Fruit fly (Drosophila melanogaster) whole organism, embryonic: ENCODE data around the gene RpS28a.

ENCODE experiments used
- Asciz ChIP-seq: fragments of 200-800 bp; sonication (Bioruptor generic); optimal IDR thresholded peaks from 2 replicates; lab custom pipeline; 2017; ENCODE audit warnings: missing biosample characterization, mild to moderate bottlenecking, missing genetic modification characterization, missing genetic modification reagents
- Atf-2 ChIP-seq: fragments of 200-800 bp; sonication (Bioruptor generic); optimal IDR thresholded peaks from 2 replicates; lab custom pipeline; 2016; ENCODE audit warnings: missing biosample characterization, missing genetic modification characterization
- CG11456 ChIP-seq: fragments of 200-800 bp; sonication (Bioruptor generic); IDR thresholded peaks from 3 replicates; pipeline ENCODE4 v1.3.6; 2022; ENCODE audit warnings: missing biosample characterization, missing genetic modification characterization
- CG11695 ChIP-seq: fragments of 200-800 bp; sonication (Bioruptor generic); IDR thresholded peaks from 3 replicates; pipeline ENCODE4 v1.3.6; 2022; ENCODE audit warnings: missing biosample characterization, missing genetic modification characterization
- CG14667 ChIP-seq: fragments of 200-800 bp; sonication (Bioruptor generic); IDR thresholded peaks from 2 replicates; pipeline ENCODE4 v1.3.6; 2022; ENCODE audit warnings: missing biosample characterization, missing genetic modification characterization
- CG15479 ChIP-seq: fragments of 200-800 bp; sonication (Bioruptor generic); optimal IDR thresholded peaks from 3 replicates; lab custom pipeline; 2019; ENCODE audit warnings: missing biosample characterization, mild to moderate bottlenecking, missing genetic modification characterization, moderate library complexity
- CG16815 ChIP-seq: fragments of 200-800 bp; sonication (Bioruptor generic); optimal IDR thresholded peaks from 3 replicates; lab custom pipeline; 2017; ENCODE audit warnings: missing biosample characterization, mild to moderate bottlenecking, missing genetic modification characterization
- CG17385 ChIP-seq: fragments of 200-800 bp; sonication (Bioruptor generic); optimal IDR thresholded peaks from 3 replicates; lab custom pipeline; 2018; ENCODE audit warnings: missing biosample characterization, mild to moderate bottlenecking, missing genetic modification characterization
- CG17568 ChIP-seq: fragments of 200-800 bp; sonication (Bioruptor generic); optimal IDR thresholded peaks from 2 replicates; lab custom pipeline; 2018; ENCODE audit warnings: missing biosample characterization, mild to moderate bottlenecking, missing genetic modification characterization, moderate library complexity
- CG18476 ChIP-seq: fragments of 200-800 bp; sonication (Bioruptor generic); optimal IDR thresholded peaks from 2 replicates; lab custom pipeline; 2016; ENCODE audit warnings: missing biosample characterization, mild to moderate bottlenecking, missing genetic modification characterization
- CG2678 ChIP-seq: fragments of 200-800 bp; sonication (Bioruptor generic); optimal IDR thresholded peaks from 3 replicates; lab custom pipeline; 2019; ENCODE audit warnings: missing biosample characterization, mild to moderate bottlenecking, missing genetic modification characterization, moderate library complexity
- CG34224 ChIP-seq: fragments of 200-800 bp; sonication (Bioruptor generic); IDR thresholded peaks from 3 replicates; pipeline ENCODE4 v1.3.6; 2022; ENCODE audit warnings: missing biosample characterization, missing genetic modification characterization; ENCODE audit not compliant: partially characterized antibody
- CG6175 ChIP-seq: fragments of 200-800 bp; sonication (Bioruptor generic); IDR thresholded peaks from 3 replicates; pipeline ENCODE4 v1.3.6; 2022; ENCODE audit warnings: missing biosample characterization, missing genetic modification characterization
- CG6765 ChIP-seq: fragments of 200-800 bp; sonication (Bioruptor generic); optimal IDR thresholded peaks from 3 replicates; lab custom pipeline; 2017; ENCODE audit warnings: missing biosample characterization, mild to moderate bottlenecking, missing genetic modification characterization
- CG6791 ChIP-seq: fragments of 200-800 bp; sonication (Bioruptor generic); IDR thresholded peaks from 3 replicates; pipeline ENCODE4 v1.3.6; 2022; ENCODE audit warnings: missing biosample characterization, missing genetic modification characterization; ENCODE audit not compliant: partially characterized antibody
- CG7357 ChIP-seq: fragments of 200-800 bp; sonication (Bioruptor generic); IDR thresholded peaks from 3 replicates; pipeline ENCODE4 v1.3.6; 2022; ENCODE audit warnings: missing biosample characterization, missing genetic modification characterization
- CG7372 ChIP-seq: fragments of 200-800 bp; sonication (Bioruptor generic); IDR thresholded peaks from 2 replicates; pipeline ENCODE4 v1.3.6; 2022; ENCODE audit warnings: missing biosample characterization, missing genetic modification characterization
- CG7556 ChIP-seq: fragments of 200-800 bp; sonication (Bioruptor generic); optimal IDR thresholded peaks from 2 replicates; lab custom pipeline; 2017; ENCODE audit warnings: missing biosample characterization, mild to moderate bottlenecking, missing genetic modification characterization
- CG8281 ChIP-seq: fragments of 200-800 bp; sonication (Bioruptor generic); optimal IDR thresholded peaks from 2 replicates; lab custom pipeline; 2018; ENCODE audit warnings: missing biosample characterization, mild to moderate bottlenecking, missing genetic modification characterization, moderate library complexity
- CG9727 ChIP-seq: fragments of 200-800 bp; sonication (Bioruptor generic); optimal IDR thresholded peaks from 3 replicates; lab custom pipeline; 2017; ENCODE audit warnings: missing biosample characterization, mild to moderate bottlenecking, missing genetic modification characterization
- CG9797 ChIP-seq: fragments of 200-800 bp; sonication (Bioruptor generic); optimal IDR thresholded peaks from 3 replicates; lab custom pipeline; 2018; ENCODE audit warnings: missing biosample characterization, mild to moderate bottlenecking, missing genetic modification characterization
- Dp ChIP-seq: fragments of 200-800 bp; sonication (Bioruptor generic); optimal IDR thresholded peaks from 2 replicates; lab custom pipeline; 2018; ENCODE audit warnings: missing biosample characterization, mild to moderate bottlenecking, missing genetic modification characterization, moderate library complexity
- E2f1 ChIP-seq: fragments of 200-800 bp; sonication (Bioruptor generic); IDR thresholded peaks from 2 replicates; pipeline ENCODE4 v1.3.6; 2022; ENCODE audit warnings: missing biosample characterization, missing genetic modification characterization
- HLH4C ChIP-seq: fragments of 200-800 bp; sonication (Bioruptor generic); IDR thresholded peaks from 3 replicates; pipeline ENCODE4 v1.3.6; 2022; ENCODE audit warnings: missing biosample characterization, missing genetic modification characterization; ENCODE audit not compliant: partially characterized antibody
- Hr51 ChIP-seq, 2 experiments: fragments of 200-800 bp; sonication (Bioruptor generic); optimal IDR thresholded peaks; 2 replicates in 1 of 2; 3 replicates in 1 of 2; lab custom pipeline; 2016 to 2018; ENCODE audit warnings: missing biosample characterization in 2 of 2, missing genetic modification characterization in 2 of 2, mild to moderate bottlenecking in 1 of 2, moderate library complexity in 1 of 2
- Kr ChIP-seq: fragments of 200-800 bp; sonication (Bioruptor generic); optimal IDR thresholded peaks from 2 replicates; lab custom pipeline; 2017; ENCODE audit warnings: missing biosample characterization, mild to moderate bottlenecking, missing genetic modification characterization
- Sin3A ChIP-seq: fragments of >200 bp; optimal IDR thresholded peaks from 2 replicates; lab custom pipeline; 2018
- TFAM ChIP-seq: fragments of 200-800 bp; sonication (Bioruptor generic); optimal IDR thresholded peaks from 2 replicates; lab custom pipeline; 2017; ENCODE audit warnings: missing biosample characterization, missing genetic modification characterization, inconsistent platforms
- ase ChIP-seq: fragments of 200-800 bp; sonication (Bioruptor generic); IDR thresholded peaks from 3 replicates; pipeline ENCODE4 v1.3.6; 2022; ENCODE audit warnings: missing biosample characterization, missing genetic modification characterization
- bbx ChIP-seq: fragments of 200-800 bp; sonication (Bioruptor generic); IDR thresholded peaks from 2 replicates; pipeline ENCODE4 v1.3.6; 2022; ENCODE audit warnings: missing biosample characterization, missing genetic modification characterization; ENCODE audit not compliant: partially characterized antibody
- cad ChIP-seq: fragments of >200 bp; optimal IDR thresholded peaks from 2 replicates; lab custom pipeline; 2017; ENCODE audit warnings: missing biosample characterization, missing genetic modification characterization
- dmrt99B ChIP-seq: fragments of 200-800 bp; sonication (Bioruptor generic); optimal IDR thresholded peaks from 2 replicates; lab custom pipeline; 2018; ENCODE audit warnings: missing biosample characterization, mild to moderate bottlenecking, missing genetic modification characterization, moderate library complexity
- esg ChIP-seq: fragments of 200-800 bp; sonication (Bioruptor generic); conservative IDR thresholded peaks from 2 replicates; pipeline ENCODE4 v1.3.6; 2022; ENCODE audit warnings: missing biosample characterization, missing genetic modification characterization
- exex ChIP-seq: fragments of 200-800 bp; sonication (Bioruptor generic); optimal IDR thresholded peaks from 4 replicates; lab custom pipeline; 2018; ENCODE audit warnings: missing biosample characterization, mild to moderate bottlenecking, missing genetic modification characterization, moderate library complexity
- ind ChIP-seq: fragments of 200-800 bp; sonication (Bioruptor generic); optimal IDR thresholded peaks from 3 replicates; lab custom pipeline; 2016; ENCODE audit warnings: missing biosample characterization, missing genetic modification characterization
- ken ChIP-seq: fragments of 200-800 bp; sonication (Bioruptor generic); IDR thresholded peaks from 3 replicates; pipeline ENCODE4 v1.3.6; 2022; ENCODE audit warnings: missing biosample characterization, missing genetic modification characterization
- lov ChIP-seq, 2 experiments: fragments of 200-800 bp in 1 of 2; fragments of >200 bp in 1 of 2; sonication (Bioruptor generic) in 1 of 2; IDR thresholded peaks in 1 of 2; optimal IDR thresholded peaks in 1 of 2; 2 replicates in 1 of 2; 3 replicates in 1 of 2; pipeline versions ENCODE4 v1.3.6 to Lab custom; 2017 to 2022; ENCODE audit warnings: missing biosample characterization in 1 of 2, missing genetic modification characterization in 1 of 2
- nom ChIP-seq: fragments of 200-800 bp; sonication (Bioruptor generic); optimal IDR thresholded peaks from 2 replicates; lab custom pipeline; 2017; ENCODE audit warnings: missing biosample characterization, missing genetic modification characterization, mild to moderate bottlenecking, moderate library complexity, missing genetic modification reagents
- psq ChIP-seq: fragments of 200-800 bp; sonication (Bioruptor generic); optimal IDR thresholded peaks from 2 replicates; lab custom pipeline; 2017; ENCODE audit warnings: missing biosample characterization, missing genetic modification characterization
- rib ChIP-seq: fragments of 200-800 bp; sonication (Bioruptor generic); IDR thresholded peaks from 2 replicates; pipeline ENCODE4 v1.3.6; 2022; ENCODE audit warnings: missing biosample characterization, missing genetic modification characterization
- slou ChIP-seq: fragments of 200-800 bp; sonication (Bioruptor generic); optimal IDR thresholded peaks from 3 replicates; lab custom pipeline; 2016; ENCODE audit warnings: missing biosample characterization, missing genetic modification characterization
- sob ChIP-seq: fragments of 200-800 bp; sonication (Bioruptor generic); IDR thresholded peaks from 2 replicates; pipeline ENCODE4 v1.3.6; 2022; ENCODE audit warnings: missing biosample characterization, missing genetic modification characterization
- sr ChIP-seq: fragments of 200-800 bp; sonication (Bioruptor generic); IDR thresholded peaks from 3 replicates; pipeline ENCODE4 v1.3.6; 2022; ENCODE audit warnings: missing biosample characterization, missing genetic modification characterization
- tup ChIP-seq: fragments of 200-800 bp; sonication (Bioruptor generic); optimal IDR thresholded peaks from 2 replicates; lab custom pipeline; 2016; ENCODE audit warnings: missing biosample characterization, mild to moderate bottlenecking, missing genetic modification characterization, moderate library complexity
- unpg ChIP-seq: fragments of 200-800 bp; sonication (Bioruptor generic); optimal IDR thresholded peaks from 3 replicates; lab custom pipeline; 2018; ENCODE audit warnings: missing biosample characterization, mild to moderate bottlenecking, missing genetic modification characterization, moderate library complexity
- z ChIP-seq: fragments of 200-800 bp; sonication (Bioruptor generic); IDR thresholded peaks from 3 replicates; pipeline ENCODE4 v1.3.6; 2022; ENCODE audit warnings: missing biosample characterization, missing genetic modification characterization
- zfh2 ChIP-seq: fragments of 200-800 bp; sonication (Bioruptor generic); optimal IDR thresholded peaks from 2 replicates; lab custom pipeline; 2016; ENCODE audit warnings: missing biosample characterization, missing genetic modification characterization

The RpS28a gene

dm6 chr3R:30046029-30047001, 23.9 kb upstream of the RpS28a start, which contains the start of the genes RpL32 and CG7943 (continued):
- TF ChIP-seq nom (GFP tag; lab: Kevin White, UChicago) (peak; percentile 85), CG7556 (GFP tag; lab: Kevin White, UChicago) (peak; percentile 83), sr (GFP tag; lab: Robert Waterston, UW) (peak; percentile 89), unpg (peak; percentile 91), CG8281 (tag; lab: Kevin White, UChicago) (peak; percentile 60), slou (GFP tag; lab: Kevin White, UChicago) (peak; percentile 95), lov (optimal IDR thresholded peaks at IDR 0.05; lab: Kevin White, UChicago) (no peak), lov (GFP tag; IDR thresholded peaks at IDR 0.05; lab: Robert Waterston, UW) (peak; percentile 94), cad (GFP tag; lab: Kevin White, UChicago) (peak; percentile 84), tup (GFP tag; lab: Kevin White, UChicago) (peak; percentile 95), dmrt99B (tag; lab: Kevin White, UChicago) (peak; percentile 82), CG16815 (peak; percentile 73), CG6175 (GFP tag; lab: Robert Waterston, UW) (peak; percentile 92), ken (GFP tag; lab: Robert Waterston, UW) (peak; percentile 95), CG17385 (GFP tag; lab: Kevin White, UChicago) (peak; percentile 86), CG9797 (peak; percentile 79), z (peak; percentile 50; the same call in 2 of the 3 replicates), CG6765 (GFP tag; lab: Kevin White, UChicago) (peak; percentile 95), CG6791 (GFP tag; lab: Robert Waterston, UW) (peak; percentile 100), CG14667 (peak; percentile 89), CG17568 (GFP tag; lab: Kevin White, UChicago) (no peak), CG18476 (GFP tag; lab: Kevin White, UChicago) (peak; percentile 94), ase (GFP tag; lab: Robert Waterston, UW) (peak; percentile 94), E2f1 (peak; percentile 93), HLH4C (GFP tag; lab: Robert Waterston, UW) (peak; percentile 100), exex (tag; lab: Kevin White, UChicago) (peak; percentile 52), psq (peak; percentile 62), sob (peak; percentile 97), CG11456 (GFP tag; lab: Robert Waterston, UW) (peak; percentile 96), Dp (GFP tag; lab: Kevin White, UChicago) (peak; percentile 78), bbx (GFP tag; lab: Robert Waterston, UW) (peak; percentile 100), Hr51 (GFP tag; optimal IDR thresholded peaks at IDR 0.05; lab: Kevin White, UChicago) (peak; percentile 84 to 94), Sin3A (lab: Kevin White, UChicago) (peak; percentile 98), ind (GFP tag; lab: Kevin White, UChicago) (peak; percentile 97), CG7372 (peak; percentile 94), esg (GFP tag; lab: Robert Waterston, UW) (peak; percentile 95), rib (GFP tag; lab: Robert Waterston, UW) (peak; percentile 94), Asciz (GFP tag; lab: Kevin White, UChicago) (peak; percentile 92), Kr (GFP tag; lab: Kevin White, UChicago) (peak; percentile 20), Atf-2 (peak; percentile 80), CG7357 (GFP tag; lab: Robert Waterston, UW) (peak; percentile 92), TFAM (peak; percentile 85), CG11695 (GFP tag; lab: Robert Waterston, UW) (peak; percentile 94), CG15479 (GFP tag; lab: Kevin White, UChicago) (peak; percentile 48), CG34224 (GFP tag; lab: Robert Waterston, UW) (peak; percentile 100), zfh2 (GFP tag; lab: Kevin White, UChicago) (peak; percentile 96), CG9727 (peak; percentile 97), CG2678 (tag; lab: Kevin White, UChicago) (peak; percentile 92)
